Fruit fly (Drosophila melanogaster) whole organism, embryonic: ENCODE data around the gene Cyp303a1.

Experiments used
- Atf6 ChIP-seq: fragments of 200-800 bp; sonication (Bioruptor generic); IDR thresholded peaks from 2 replicates; pipeline ENCODE4 v1.3.6; 2022; ENCODE audit warnings: missing biosample characterization, missing genetic modification characterization
- CG10979 ChIP-seq: fragments of 200-800 bp; sonication (Bioruptor generic); optimal IDR thresholded peaks from 2 replicates; lab custom pipeline; 2018; ENCODE audit warnings: missing biosample characterization, mild to moderate bottlenecking, missing genetic modification characterization, moderate library complexity
- CG12219 ChIP-seq: fragments of 200-800 bp; sonication (Bioruptor generic); optimal IDR thresholded peaks from 3 replicates; lab custom pipeline; 2018; ENCODE audit warnings: missing biosample characterization, mild to moderate bottlenecking, missing genetic modification characterization
- CG13775 ChIP-seq: fragments of 200-800 bp; sonication (Bioruptor generic); optimal IDR thresholded peaks from 3 replicates; lab custom pipeline; 2017; ENCODE audit warnings: missing biosample characterization, mild to moderate bottlenecking, missing genetic modification characterization
- CG14014 ChIP-seq: fragments of 200-800 bp; sonication (Bioruptor generic); IDR thresholded peaks from 2 replicates; pipeline ENCODE4 v1.3.6; 2022; ENCODE audit warnings: missing biosample characterization, missing genetic modification characterization
- CG15269 ChIP-seq: fragments of 200-800 bp; sonication (Bioruptor generic); optimal IDR thresholded peaks from 2 replicates; lab custom pipeline; 2018; ENCODE audit warnings: missing biosample characterization, mild to moderate bottlenecking, missing genetic modification characterization, moderate library complexity
- CG15601 ChIP-seq: fragments of 200-800 bp; sonication (Bioruptor generic); optimal IDR thresholded peaks from 3 replicates; lab custom pipeline; 2019; ENCODE audit warnings: missing biosample characterization, mild to moderate bottlenecking, missing genetic modification characterization, moderate library complexity
- CG16815 ChIP-seq: fragments of 200-800 bp; sonication (Bioruptor generic); optimal IDR thresholded peaks from 3 replicates; lab custom pipeline; 2017; ENCODE audit warnings: missing biosample characterization, mild to moderate bottlenecking, missing genetic modification characterization
- CG17186 ChIP-seq: fragments of 200-800 bp; sonication (Bioruptor generic); optimal IDR thresholded peaks from 3 replicates; lab custom pipeline; 2017; ENCODE audit warnings: missing biosample characterization, missing genetic modification reagents, missing genetic modification characterization
- CG17359 ChIP-seq: fragments of 200-800 bp; sonication (Bioruptor generic); optimal IDR thresholded peaks from 3 replicates; lab custom pipeline; 2018; ENCODE audit warnings: missing biosample characterization, mild to moderate bottlenecking, missing genetic modification characterization, moderate library complexity
- CG17385 ChIP-seq: fragments of 200-800 bp; sonication (Bioruptor generic); optimal IDR thresholded peaks from 3 replicates; lab custom pipeline; 2018; ENCODE audit warnings: missing biosample characterization, mild to moderate bottlenecking, missing genetic modification characterization
- CG17829 ChIP-seq: fragments of 200-800 bp; optimal IDR thresholded peaks from 2 replicates; lab custom pipeline; 2019; ENCODE audit warnings: missing biosample characterization, mild to moderate bottlenecking, missing genetic modification characterization, moderate library complexity
- CG18619 ChIP-seq: fragments of 200-800 bp; sonication (Bioruptor generic); optimal IDR thresholded peaks from 3 replicates; lab custom pipeline; 2017; ENCODE audit warnings: missing biosample characterization, mild to moderate bottlenecking, missing genetic modification characterization
- CG2116 ChIP-seq: fragments of 200-800 bp; sonication (Bioruptor generic); optimal IDR thresholded peaks from 3 replicates; lab custom pipeline; 2018; ENCODE audit warnings: missing biosample characterization, mild to moderate bottlenecking, missing genetic modification characterization
- CG30403 ChIP-seq: fragments of 200-800 bp; sonication (Bioruptor generic); optimal IDR thresholded peaks from 3 replicates; lab custom pipeline; 2016; ENCODE audit warnings: missing biosample characterization, missing genetic modification characterization
- CG3838 ChIP-seq: fragments of 200-800 bp; sonication (Bioruptor generic); optimal IDR thresholded peaks from 3 replicates; lab custom pipeline; 2016; ENCODE audit warnings: missing biosample characterization, missing genetic modification characterization
- CG4820 ChIP-seq: fragments of 200-800 bp; sonication (Bioruptor generic); optimal IDR thresholded peaks from 3 replicates; lab custom pipeline; 2016; ENCODE audit warnings: missing biosample characterization, missing genetic modification characterization
- CG6254 ChIP-seq: fragments of 200-800 bp; sonication (Bioruptor generic); optimal IDR thresholded peaks from 3 replicates; lab custom pipeline; 2017; ENCODE audit warnings: mild to moderate bottlenecking, missing biosample characterization, missing genetic modification reagents, missing genetic modification characterization
- CG6683 ChIP-seq: fragments of 200-800 bp; sonication (Bioruptor generic); optimal IDR thresholded peaks from 2 replicates; lab custom pipeline; 2017; ENCODE audit warnings: missing biosample characterization, mild to moderate bottlenecking, missing genetic modification characterization, missing genetic modification reagents
- CG8924 ChIP-seq: fragments of 200-800 bp; optimal IDR thresholded peaks from 3 replicates; lab custom pipeline; 2019; ENCODE audit warnings: missing biosample characterization, mild to moderate bottlenecking, missing genetic modification characterization, moderate library complexity
- CG9437 ChIP-seq: fragments of 200-800 bp; sonication (Bioruptor generic); optimal IDR thresholded peaks from 2 replicates; lab custom pipeline; 2018; ENCODE audit warnings: missing biosample characterization, mild to moderate bottlenecking, missing genetic modification characterization
- CG9609 ChIP-seq: fragments of 200-800 bp; sonication (Bioruptor generic); optimal IDR thresholded peaks from 3 replicates; lab custom pipeline; 2016; ENCODE audit warnings: missing biosample characterization, missing genetic modification characterization
- Dad ChIP-seq: fragments of 200-800 bp; sonication (Bioruptor generic); optimal IDR thresholded peaks from 3 replicates; lab custom pipeline; 2016; ENCODE audit warnings: missing biosample characterization, missing genetic modification characterization
- Ets97D ChIP-seq: fragments of 200-800 bp; sonication (Bioruptor generic); optimal IDR thresholded peaks from 3 replicates; lab custom pipeline; 2016; ENCODE audit warnings: missing biosample characterization, missing genetic modification characterization
- Fer1 ChIP-seq: fragments of 200-800 bp; sonication (Bioruptor generic); optimal IDR thresholded peaks from 2 replicates; lab custom pipeline; 2017; ENCODE audit warnings: missing biosample characterization, mild to moderate bottlenecking, missing genetic modification characterization
- HHEX ChIP-seq: fragments of 200-800 bp; sonication (Bioruptor generic); optimal IDR thresholded peaks from 3 replicates; lab custom pipeline; 2017; ENCODE audit warnings: missing biosample characterization, mild to moderate bottlenecking, missing genetic modification characterization, missing genetic modification reagents
- Hsf ChIP-seq: fragments of 200-800 bp; sonication (Bioruptor generic); optimal IDR thresholded peaks from 3 replicates; lab custom pipeline; 2016; ENCODE audit warnings: missing biosample characterization, missing genetic modification characterization
- NC2α ChIP-seq: fragments of 200-800 bp; sonication (Bioruptor generic); optimal IDR thresholded peaks from 2 replicates; lab custom pipeline; 2016; ENCODE audit warnings: missing biosample characterization, missing genetic modification characterization
- Neu2 ChIP-seq: fragments of 200-800 bp; sonication (Bioruptor generic); optimal IDR thresholded peaks from 3 replicates; lab custom pipeline; 2016; ENCODE audit warnings: missing biosample characterization, missing genetic modification characterization, borderline replicate concordance
- Nf-YB ChIP-seq: fragments of 200-800 bp; sonication (Bioruptor generic); optimal IDR thresholded peaks from 3 replicates; lab custom pipeline; 2019; ENCODE audit warnings: missing biosample characterization, mild to moderate bottlenecking, missing genetic modification characterization, moderate library complexity
- Sox102F ChIP-seq: fragments of 200-800 bp; sonication (Bioruptor generic); optimal IDR thresholded peaks from 2 replicates; lab custom pipeline; 2018; ENCODE audit warnings: missing biosample characterization, mild to moderate bottlenecking, missing genetic modification characterization, moderate library complexity
- Xbp1 ChIP-seq: fragments of 200-800 bp; sonication (Bioruptor generic); optimal IDR thresholded peaks from 3 replicates; lab custom pipeline; 2016; ENCODE audit warnings: missing biosample characterization, mild to moderate bottlenecking, missing genetic modification characterization
- ase ChIP-seq: fragments of 200-800 bp; sonication (Bioruptor generic); IDR thresholded peaks from 3 replicates; pipeline ENCODE4 v1.3.6; 2022; ENCODE audit warnings: missing biosample characterization, missing genetic modification characterization
- bowl ChIP-seq: fragments of 200-800 bp; sonication (Bioruptor generic); IDR thresholded peaks from 2 replicates; pipeline ENCODE4 v1.3.6; 2022; ENCODE audit warnings: missing biosample characterization, missing genetic modification characterization
- cas ChIP-seq: fragments of 200-800 bp; sonication (Bioruptor generic); IDR thresholded peaks from 2 replicates; pipeline ENCODE4 v1.3.6; 2022; ENCODE audit warnings: missing biosample characterization, missing genetic modification characterization
- cato ChIP-seq: fragments of 200-800 bp; sonication (Bioruptor generic); optimal IDR thresholded peaks from 2 replicates; lab custom pipeline; 2016; ENCODE audit warnings: missing biosample characterization, missing genetic modification characterization, borderline replicate concordance
- chif ChIP-seq, 2 experiments: fragments of 200-800 bp; sonication (Bioruptor generic); optimal IDR thresholded peaks; 3 replicates each; lab custom pipeline; 2016; ENCODE audit warnings: missing biosample characterization in 2 of 2, missing genetic modification characterization in 2 of 2
- ci ChIP-seq: fragments of 200-800 bp; sonication (Bioruptor generic); IDR thresholded peaks from 3 replicates; pipeline ENCODE4 v1.3.6; 2022; ENCODE audit warnings: missing biosample characterization, missing genetic modification characterization
- crol ChIP-seq: fragments of 200-800 bp; sonication (Bioruptor generic); IDR thresholded peaks from 2 replicates; pipeline ENCODE4 v1.3.6; 2022; ENCODE audit warnings: missing biosample characterization, missing genetic modification characterization
- cwo ChIP-seq: fragments of 200-800 bp; sonication (Bioruptor generic); optimal IDR thresholded peaks from 3 replicates; lab custom pipeline; 2017; ENCODE audit warnings: missing biosample characterization, missing genetic modification characterization, mild to moderate bottlenecking, moderate library complexity, missing genetic modification reagents
- dan ChIP-seq: fragments of 200-800 bp; sonication (Bioruptor generic); IDR thresholded peaks from 2 replicates; pipeline ENCODE4 v1.3.6; 2022; ENCODE audit warnings: missing biosample characterization, missing genetic modification characterization
- dysf ChIP-seq: fragments of 200-800 bp; sonication (Bioruptor generic); IDR thresholded peaks from 3 replicates; pipeline ENCODE4 v1.3.6; 2022; ENCODE audit warnings: missing biosample characterization, missing genetic modification characterization
- fd64A ChIP-seq: fragments of 200-800 bp; sonication (Bioruptor generic); optimal IDR thresholded peaks from 3 replicates; lab custom pipeline; 2018; ENCODE audit warnings: missing biosample characterization, mild to moderate bottlenecking, missing genetic modification characterization
- fd96Cb ChIP-seq: fragments of 200-800 bp; sonication (Bioruptor generic); optimal IDR thresholded peaks from 2 replicates; lab custom pipeline; 2018; ENCODE audit warnings: missing biosample characterization, mild to moderate bottlenecking, missing genetic modification characterization, moderate library complexity
- grau ChIP-seq: fragments of 200-800 bp; optimal IDR thresholded peaks from 3 replicates; lab custom pipeline; 2019; ENCODE audit warnings: missing biosample characterization, mild to moderate bottlenecking, missing genetic modification characterization, moderate library complexity
- hbn ChIP-seq: fragments of 200-800 bp; sonication (Bioruptor generic); IDR thresholded peaks from 2 replicates; pipeline ENCODE4 v1.3.6; 2022; ENCODE audit warnings: missing biosample characterization, missing genetic modification characterization; ENCODE audit not compliant: partially characterized antibody
- hth ChIP-seq: fragments of >200 bp; optimal IDR thresholded peaks from 2 replicates; lab custom pipeline; 2017; ENCODE audit warnings: inconsistent platforms
- pnt ChIP-seq: fragments of 200-800 bp; sonication (Bioruptor generic); optimal IDR thresholded peaks from 3 replicates; lab custom pipeline; 2016; ENCODE audit warnings: missing biosample characterization, missing genetic modification characterization
- sisA ChIP-seq: fragments of 200-800 bp; sonication (Bioruptor generic); IDR thresholded peaks from 2 replicates; pipeline ENCODE4 v1.3.6; 2022; ENCODE audit warnings: missing biosample characterization, missing genetic modification characterization
- slbo ChIP-seq: fragments of 200-800 bp; sonication (Bioruptor generic); IDR thresholded peaks from 2 replicates; pipeline ENCODE4 v1.3.6; 2022; ENCODE audit warnings: missing biosample characterization, missing genetic modification characterization
- stwl ChIP-seq: fragments of 200-800 bp; sonication (Bioruptor generic); optimal IDR thresholded peaks from 3 replicates; lab custom pipeline; 2018; ENCODE audit warnings: missing biosample characterization, mild to moderate bottlenecking, missing genetic modification characterization, moderate library complexity

Gene Cyp303a1

dm6 chr2L:16275809-16276178, 18.2 kb upstream of the Cyp303a1 start (continued):
- TF ChIP-seq Xbp1 (GFP tag; lab: Kevin White, UChicago): peak; percentile 32
- no peak for TF ChIP-seq cato (GFP tag; lab: Kevin White, UChicago)
- TF ChIP-seq cwo (GFP tag; lab: Kevin White, UChicago): peak; percentile 68
- no peak for TF ChIP-seq stwl
- peak; percentile 24 for TF ChIP-seq CG16815 (GFP tag; lab: Kevin White, UChicago)
- TF ChIP-seq fd96Cb (tag; lab: Kevin White, UChicago): peak; percentile 38
- peak; percentile 10 for TF ChIP-seq Hsf
- peak; percentile 78 for TF ChIP-seq Neu2 (GFP tag; lab: Kevin White, UChicago)
- peak; percentile 48 for TF ChIP-seq sisA (GFP tag; lab: Robert Waterston, UW)
- TF ChIP-seq CG13775: peak; percentile 55
- TF ChIP-seq hth (lab: Kevin White, UChicago): no peak
- TF ChIP-seq CG15269 (tag; lab: Kevin White, UChicago): peak; percentile 59
- TF ChIP-seq CG15601: peak; percentile 8
- TF ChIP-seq Sox102F: peak; percentile 73
- TF ChIP-seq hbn (GFP tag; lab: Robert Waterston, UW): no peak
- TF ChIP-seq CG8924 (tag; lab: Kevin White, UChicago): peak; percentile 51
- no peak for TF ChIP-seq CG4820 (GFP tag; lab: Kevin White, UChicago)
- TF ChIP-seq pnt (GFP tag; lab: Kevin White, UChicago): no peak
- TF ChIP-seq grau: peak; percentile 64
- TF ChIP-seq CG10979 (tag; lab: Kevin White, UChicago): peak; percentile 44
- TF ChIP-seq dysf (GFP tag; lab: Robert Waterston, UW): peak; percentile 68
- no peak for TF ChIP-seq Ets97D (GFP tag; lab: Kevin White, UChicago)
- peak; percentile 60; the same call in 1 of the 3 replicates for TF ChIP-seq ci (GFP tag; lab: Robert Waterston, UW)
- TF ChIP-seq CG3838 (GFP tag; lab: Kevin White, UChicago): peak; percentile 17
- TF ChIP-seq CG6683: peak; percentile 40
- no peak for TF ChIP-seq CG9609 (GFP tag; lab: Kevin White, UChicago)
- peak; percentile 48 for TF ChIP-seq CG17359 (tag; lab: Kevin White, UChicago)
- peak; percentile 47 for TF ChIP-seq slbo (GFP tag; lab: Robert Waterston, UW)
- peak; percentile 35 for TF ChIP-seq CG30403
- TF ChIP-seq CG17829 (tag; lab: Kevin White, UChicago): peak; percentile 4
- peak; percentile 5 for TF ChIP-seq CG2116 (GFP tag; lab: Kevin White, UChicago)
- 0 out of 2 replicates have a peak, but pooled peaks have one; percentile 36 for TF ChIP-seq crol (GFP tag; lab: Robert Waterston, UW)
- TF ChIP-seq CG12219 (GFP tag; lab: Kevin White, UChicago): peak; percentile 21
- peak; percentile 39 for TF ChIP-seq Dad (GFP tag; lab: Kevin White, UChicago)
- no peak for TF ChIP-seq ase
- TF ChIP-seq CG6254 (GFP tag; lab: Kevin White, UChicago): peak; percentile 24
- peak; percentile 43 for TF ChIP-seq CG17385 (GFP tag; lab: Kevin White, UChicago)
- no peak for TF ChIP-seq Nf-YB (GFP tag; lab: Kevin White, UChicago)
- TF ChIP-seq bowl (GFP tag; lab: Robert Waterston, UW): no peak
- TF ChIP-seq Atf6 (GFP tag; lab: Robert Waterston, UW): peak; percentile 62; the same call in 1 of the 2 replicates
- peak; percentile 68 for TF ChIP-seq CG14014
- TF ChIP-seq CG9437 (GFP tag; lab: Kevin White, UChicago): peak; percentile 24
- peak; percentile 63 for TF ChIP-seq HHEX (GFP tag; lab: Kevin White, UChicago)
- peak in 1 of 2 experiments; percentile 1 for TF ChIP-seq chif (GFP tag; optimal IDR thresholded peaks at IDR 0.05; lab: Kevin White, UChicago)
- TF ChIP-seq cas: no peak
- no peak for TF ChIP-seq fd64A
- peak; percentile 69 for TF ChIP-seq Fer1 (GFP tag; lab: Kevin White, UChicago)
- TF ChIP-seq NC2α (GFP tag; lab: Kevin White, UChicago): no peak
- TF ChIP-seq CG18619 (GFP tag; lab: Kevin White, UChicago): peak; percentile 41
- TF ChIP-seq dan (GFP tag; lab: Robert Waterston, UW): no peak
- no peak for TF ChIP-seq CG17186 (GFP tag; lab: Kevin White, UChicago)
